Fruit fly (Drosophila melanogaster): Measurements from ENCODE around the gene Arv1.

The Arv1 gene

DNA sequence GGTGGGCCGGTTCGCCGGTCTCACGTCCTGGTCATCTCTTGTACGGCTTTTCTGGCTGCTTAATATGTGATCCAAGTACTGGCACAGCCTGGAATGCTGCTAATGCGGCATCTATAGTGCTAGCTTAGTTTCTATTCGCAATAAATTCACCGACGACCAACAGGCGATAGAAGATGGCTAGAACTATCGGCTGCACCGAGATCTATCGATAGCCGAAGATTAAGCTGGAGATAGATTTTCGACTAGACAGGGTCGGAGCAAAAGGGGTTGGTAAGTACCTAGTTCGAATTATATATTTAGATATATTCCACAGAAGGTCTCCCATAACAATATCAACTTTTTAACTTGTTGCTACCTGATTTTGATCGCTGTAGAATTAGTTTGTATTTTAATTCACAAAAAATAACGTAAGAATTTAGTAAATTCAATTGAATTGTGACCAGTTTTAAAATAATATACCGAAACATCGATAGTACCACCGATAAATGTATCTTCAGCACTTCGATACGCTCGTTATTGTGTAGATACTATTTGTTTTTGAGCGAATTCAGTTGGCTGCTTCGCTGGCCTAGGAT lies 21.7 kb downstream of the Arv1 start, which contains the start of the genes Glg1 and M6:
Gene Glg1 (minus strand): TSS at position 185 of the 575 bp plus-strand sequence.
Gene M6 (plus strand): TSS at position 499 of the 575 bp plus-strand sequence.
- TF ChIP-seq CG7101 (tag; optimal IDR thresholded peaks at IDR 0.05) = peak; percentile 70
- TF ChIP-seq CG5204 (GFP tag; optimal IDR thresholded peaks at IDR 0.05) = no peak
- TF ChIP-seq Mnt (GFP tag; optimal IDR thresholded peaks at IDR 0.05) = peak; percentile 61
- peak; percentile 55 for TF ChIP-seq CG14711 (tag; optimal IDR thresholded peaks at IDR 0.05)
- TF ChIP-seq ovo (GFP tag; optimal IDR thresholded peaks at IDR 0.05) = no peak
- no peak for TF ChIP-seq Clk (GFP tag; optimal IDR thresholded peaks at IDR 0.05)
- peak; percentile 52 for TF ChIP-seq tj (GFP tag; optimal IDR thresholded peaks at IDR 0.05)
- peak; percentile 65 for TF ChIP-seq CG11617 (GFP tag; optimal IDR thresholded peaks at IDR 0.05)
- no peak for TF ChIP-seq kay (GFP tag; ENCODE audit: borderline replicate concordance)
- peak; percentile 63 for TF ChIP-seq pad (GFP tag; optimal IDR thresholded peaks at IDR 0.05)
- TF ChIP-seq bab1 (GFP tag; optimal IDR thresholded peaks at IDR 0.05) = peak; percentile 70
- peak; percentile 79 for TF ChIP-seq Hr96 (GFP tag; optimal IDR thresholded peaks at IDR 0.05)
- no peak for TF ChIP-seq toe (GFP tag; optimal IDR thresholded peaks at IDR 0.05)
- peak; percentile 62 for TF ChIP-seq CG7045 (GFP tag; optimal IDR thresholded peaks at IDR 0.05)
- TF ChIP-seq CG33017 (tag; optimal IDR thresholded peaks at IDR 0.05) = peak; percentile 53
- no peak for TF ChIP-seq cic (GFP tag; optimal IDR thresholded peaks at IDR 0.05)
- peak; percentile 59 for TF ChIP-seq CG12768 (GFP tag; optimal IDR thresholded peaks at IDR 0.05)
- TF ChIP-seq cnc (optimal IDR thresholded peaks at IDR 0.05) = no peak
- TF ChIP-seq Crg-1 (GFP tag; optimal IDR thresholded peaks at IDR 0.05) = peak; percentile 67
- peak; percentile 61 for TF ChIP-seq CG1620 (GFP tag; optimal IDR thresholded peaks at IDR 0.05)

DNA sequence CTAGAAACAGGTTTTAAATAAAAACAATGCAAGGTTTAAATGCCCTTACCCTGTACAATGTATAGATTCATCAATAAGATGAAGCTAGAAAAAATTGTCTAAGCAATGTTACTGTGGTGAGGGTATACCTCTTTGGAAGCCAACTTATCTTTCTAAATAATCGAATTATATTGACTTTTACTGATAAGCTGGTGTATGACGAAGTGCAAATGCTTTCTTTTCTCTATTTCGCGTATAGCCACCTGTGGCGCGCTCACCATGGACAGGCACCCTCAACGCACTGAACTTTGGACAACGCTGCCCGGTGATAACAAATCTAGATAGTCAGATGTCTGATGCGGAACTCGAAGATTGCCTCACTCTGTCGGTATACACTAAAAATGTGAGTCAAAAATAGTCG lies 27.2 kb downstream of the Arv1 start:
- no peak for TF ChIP-seq CG1620 (GFP tag; optimal IDR thresholded peaks at IDR 0.05)
- no peak for TF ChIP-seq Hr96 (GFP tag; optimal IDR thresholded peaks at IDR 0.05)
- no peak for TF ChIP-seq cnc (optimal IDR thresholded peaks at IDR 0.05)
- TF ChIP-seq CG7101 (tag; optimal IDR thresholded peaks at IDR 0.05) = peak; percentile 15
- no peak for TF ChIP-seq Clk (GFP tag; optimal IDR thresholded peaks at IDR 0.05)
- TF ChIP-seq Mnt (GFP tag; optimal IDR thresholded peaks at IDR 0.05) = peak; percentile 22
- TF ChIP-seq kay (GFP tag; ENCODE audit: borderline replicate concordance) = no peak
- TF ChIP-seq toe (GFP tag; optimal IDR thresholded peaks at IDR 0.05) = no peak
- no peak for TF ChIP-seq pad (GFP tag; optimal IDR thresholded peaks at IDR 0.05)
- TF ChIP-seq CG11617 (GFP tag; optimal IDR thresholded peaks at IDR 0.05) = no peak
- no peak for TF ChIP-seq CG7045 (GFP tag; optimal IDR thresholded peaks at IDR 0.05)
- TF ChIP-seq bab1 (GFP tag; optimal IDR thresholded peaks at IDR 0.05) = no peak
- TF ChIP-seq cic (GFP tag; optimal IDR thresholded peaks at IDR 0.05) = peak; percentile 55
- no peak for TF ChIP-seq ovo (GFP tag; optimal IDR thresholded peaks at IDR 0.05)
- peak; percentile 32 for TF ChIP-seq CG14711 (tag; optimal IDR thresholded peaks at IDR 0.05)
- TF ChIP-seq tj (GFP tag; optimal IDR thresholded peaks at IDR 0.05) = no peak
- TF ChIP-seq CG12768 (GFP tag; optimal IDR thresholded peaks at IDR 0.05) = peak; percentile 82
- no peak for TF ChIP-seq CG5204 (GFP tag; optimal IDR thresholded peaks at IDR 0.05)
- TF ChIP-seq CG33017 (tag; optimal IDR thresholded peaks at IDR 0.05) = peak; percentile 60
- no peak for TF ChIP-seq Crg-1 (GFP tag; optimal IDR thresholded peaks at IDR 0.05)

DNA sequence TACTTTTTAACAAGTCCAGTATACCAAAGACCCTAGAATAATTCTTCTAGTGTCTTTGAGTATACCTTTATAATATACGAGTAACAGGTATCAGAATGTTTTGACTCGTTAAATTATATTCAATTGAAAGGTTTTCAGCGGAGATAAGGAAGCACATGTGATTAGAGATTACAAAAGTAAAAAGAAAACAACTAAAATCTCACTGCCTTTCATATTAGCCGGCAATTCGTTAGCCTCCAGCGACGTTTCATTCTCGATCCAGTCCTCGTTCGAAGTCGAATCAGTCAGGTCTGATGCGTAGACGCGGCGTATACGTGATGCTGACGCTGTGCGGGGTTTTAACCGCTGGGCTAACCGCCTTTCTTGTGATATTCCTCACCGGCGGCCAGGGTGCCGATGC lies 28.0 kb downstream of the Arv1 start, which contains the start of gene Est-Q:
Gene Est-Q (plus strand): TSS at position 250 of the 400 bp plus-strand sequence.
- TF ChIP-seq cic (GFP tag; optimal IDR thresholded peaks at IDR 0.05) (peak; percentile 96), pad (GFP tag; optimal IDR thresholded peaks at IDR 0.05) (no peak), CG5204 (GFP tag; optimal IDR thresholded peaks at IDR 0.05) (no peak), Mnt (GFP tag; optimal IDR thresholded peaks at IDR 0.05) (peak; percentile 87), CG7045 (GFP tag; optimal IDR thresholded peaks at IDR 0.05) (no peak), CG14711 (tag; optimal IDR thresholded peaks at IDR 0.05) (no peak), CG12768 (GFP tag; optimal IDR thresholded peaks at IDR 0.05) (peak; percentile 22), CG1620 (GFP tag; optimal IDR thresholded peaks at IDR 0.05) (no peak), CG33017 (tag; optimal IDR thresholded peaks at IDR 0.05) (no peak)

dm6 chr3L:21496865-21497634 lies 32.1 kb downstream of the Arv1 start, which contains the start of gene Hr78:
Hr78 (minus strand) TSS chr3L:21497494.
- TF ChIP-seq CG7101 (tag; optimal IDR thresholded peaks at IDR 0.05) = peak; percentile 61
- no peak for TF ChIP-seq Clk (GFP tag; optimal IDR thresholded peaks at IDR 0.05)
- TF ChIP-seq CG11617 (GFP tag; optimal IDR thresholded peaks at IDR 0.05) = peak; percentile 67
- TF ChIP-seq bab1 (GFP tag; optimal IDR thresholded peaks at IDR 0.05) = peak; percentile 38
- TF ChIP-seq CG12768 (GFP tag; optimal IDR thresholded peaks at IDR 0.05) = peak; percentile 48
- TF ChIP-seq CG14711 (tag; optimal IDR thresholded peaks at IDR 0.05) = peak; percentile 64
- TF ChIP-seq CG33017 (tag; optimal IDR thresholded peaks at IDR 0.05) = peak; percentile 68
- TF ChIP-seq CG7045 (GFP tag; optimal IDR thresholded peaks at IDR 0.05) = peak; percentile 58
- no peak for TF ChIP-seq kay (GFP tag; ENCODE audit: borderline replicate concordance)
- TF ChIP-seq CG1620 (GFP tag; optimal IDR thresholded peaks at IDR 0.05) = no peak
- peak; percentile 20 for TF ChIP-seq Mnt (GFP tag; optimal IDR thresholded peaks at IDR 0.05)
- TF ChIP-seq tj (GFP tag; optimal IDR thresholded peaks at IDR 0.05) = peak; percentile 59
- peak; percentile 74 for TF ChIP-seq cic (GFP tag; optimal IDR thresholded peaks at IDR 0.05)

dm6 chr3L:21496502-21496864 lies 32.6 kb downstream of the Arv1 start:
- TF ChIP-seq CG12768 (GFP tag; optimal IDR thresholded peaks at IDR 0.05) (no peak), cnc (optimal IDR thresholded peaks at IDR 0.05) (no peak)
